Worm (Caenorhabditis elegans) whole organism, L4 larva: ENCODE data around the gene clec-138.

Source experiments
- F10B5.3 ChIP-seq: sonication (generic microtip); optimal IDR thresholded peaks from 2 replicates; lab custom pipeline; 2016; ENCODE audit warnings: mild to moderate bottlenecking, missing genetic modification characterization, missing compliant biosample characterization
- R02D3.7 ChIP-seq: fragments of 150-350 bp; sonication (generic microtip); optimal IDR thresholded peaks from 3 replicates; lab custom pipeline; 2014; ENCODE audit warnings: missing biosample characterization, missing genetic modification characterization
- T20F7.1 ChIP-seq: fragments of 200-800 bp; sonication (Bioruptor generic); optimal IDR thresholded peaks from 2 replicates; lab custom pipeline; 2018; ENCODE audit warnings: mild to moderate bottlenecking, missing genetic modification characterization, missing compliant biosample characterization
- Y105C5A.15 ChIP-seq: fragments of 200-800 bp; sonication (Bioruptor generic); IDR thresholded peaks from 2 replicates; pipeline ENCODE4 v1.3.6; 2022; ENCODE audit warnings: missing genetic modification characterization, missing compliant biosample characterization
- Y75B8A.6 ChIP-seq: fragments of 200-800 bp; sonication (Bioruptor generic); IDR thresholded peaks from 2 replicates; pipeline ENCODE4 v1.3.6; 2022; ENCODE audit warnings: missing genetic modification reagents, missing genetic modification characterization, missing compliant biosample characterization
- ZK546.5 ChIP-seq, 2 experiments: sonication (generic microtip); optimal IDR thresholded peaks; 2 replicates each; lab custom pipeline; 2017; ENCODE audit warnings: missing biosample characterization in 2 of 2, missing genetic modification characterization in 2 of 2
- aha-1 ChIP-seq: fragments of 150-350 bp; peaks from one replicate; lab custom pipeline; 2014; ENCODE audit warnings: missing biosample characterization, missing genetic modification characterization
- aly-2 ChIP-seq: sonication (generic microtip); optimal IDR thresholded peaks from 2 replicates; lab custom pipeline; 2018; ENCODE audit warnings: missing biosample characterization, missing genetic modification characterization
- ama-1 ChIP-seq: fragments of 150-350 bp; optimal IDR thresholded peaks from 2 replicates; lab custom pipeline; 2014; ENCODE audit warnings: inconsistent platforms, mixed read lengths
- arid-1 ChIP-seq: fragments of 200-800 bp; sonication (Bioruptor generic); conservative IDR thresholded peaks from 2 replicates; pipeline ENCODE4 v1.3.6; 2022; ENCODE audit warnings: missing genetic modification reagents, missing genetic modification characterization, missing compliant biosample characterization
- ceh-20 ChIP-seq: fragments of 200-800 bp; sonication (Bioruptor generic); IDR thresholded peaks from 2 replicates; pipeline ENCODE4 v1.3.6; 2022; ENCODE audit warnings: missing genetic modification reagents, missing genetic modification characterization, missing compliant biosample characterization
- ceh-32 ChIP-seq: sonication (generic microtip); optimal IDR thresholded peaks from 2 replicates; lab custom pipeline; 2016; ENCODE audit warnings: mild to moderate bottlenecking, missing genetic modification characterization, missing compliant biosample characterization; ENCODE audit not compliant: poor library complexity
- daf-16 ChIP-seq, 3 experiments: sonication (generic microtip); optimal IDR thresholded peaks; 2 replicates each; lab custom pipeline; 2016 to 2017; ENCODE audit warnings: missing genetic modification characterization in 3 of 3, missing genetic modification reagents in 3 of 3, mild to moderate bottlenecking in 2 of 3, missing compliant biosample characterization in 2 of 3, missing biosample characterization in 1 of 3, moderate library complexity in 1 of 3
- daf-8 ChIP-seq: fragments of 200-800 bp; sonication (Bioruptor generic); IDR thresholded peaks from 2 replicates; pipeline ENCODE4 v1.3.6; 2022; ENCODE audit warnings: missing genetic modification characterization, missing compliant biosample characterization
- dmd-6 ChIP-seq: fragments of 200-800 bp; sonication (Bioruptor generic); IDR thresholded peaks from 2 replicates; pipeline ENCODE4 v1.3.6; 2022; ENCODE audit warnings: missing genetic modification reagents, missing genetic modification characterization, missing compliant biosample characterization
- dmd-8 ChIP-seq: fragments of 200-800 bp; sonication (Bioruptor generic); IDR thresholded peaks from 2 replicates; pipeline ENCODE4 v1.3.6; 2022; ENCODE audit warnings: missing genetic modification characterization, missing compliant biosample characterization
- dve-1 ChIP-seq: sonication (generic microtip); optimal IDR thresholded peaks from 2 replicates; lab custom pipeline; 2017; ENCODE audit warnings: antibody characterized with exemption, mild to moderate bottlenecking, missing genetic modification characterization, missing compliant biosample characterization; ENCODE audit not compliant: insufficient read depth
- egl-43 ChIP-seq: fragments of 200-800 bp; sonication (Bioruptor generic); IDR thresholded peaks from 2 replicates; pipeline ENCODE4 v1.3.6; 2022; ENCODE audit warnings: missing genetic modification reagents, missing genetic modification characterization, missing compliant biosample characterization
- hlh-11 ChIP-seq: fragments of 200-800 bp; sonication (Bioruptor generic); optimal IDR thresholded peaks from 2 replicates; lab custom pipeline; 2018; ENCODE audit warnings: mild to moderate bottlenecking, missing genetic modification characterization, missing compliant biosample characterization
- hlh-30 ChIP-seq: sonication (generic microtip); optimal IDR thresholded peaks from 2 replicates; lab custom pipeline; 2017; ENCODE audit warnings: antibody characterized with exemption, mild to moderate bottlenecking, missing genetic modification characterization, missing compliant biosample characterization; ENCODE audit not compliant: insufficient read depth
- lin-1 ChIP-seq: fragments of 200-800 bp; sonication (Bioruptor generic); IDR thresholded peaks from 2 replicates; pipeline ENCODE4 v1.3.6; 2022; ENCODE audit warnings: missing genetic modification reagents, missing genetic modification characterization, missing compliant biosample characterization
- lin-29 ChIP-seq: fragments of 200-800 bp; sonication (Bioruptor generic); IDR thresholded peaks from 2 replicates; pipeline ENCODE4 v1.3.6; 2022; ENCODE audit warnings: missing genetic modification reagents, missing genetic modification characterization, missing compliant biosample characterization
- lin-39 ChIP-seq: fragments of 150-350 bp; optimal IDR thresholded peaks from 2 replicates; lab custom pipeline; 2014; ENCODE audit warnings: missing biosample characterization, missing genetic modification reagents, missing genetic modification characterization
- mdt-29 ChIP-seq: fragments of 200-800 bp; sonication (Bioruptor generic); IDR thresholded peaks from 2 replicates; pipeline ENCODE4 v1.3.6; 2022; ENCODE audit warnings: missing genetic modification reagents, missing genetic modification characterization, missing compliant biosample characterization
- mxl-2 ChIP-seq: fragments of 200-800 bp; sonication (Bioruptor generic); conservative IDR thresholded peaks from 2 replicates; pipeline ENCODE4 v1.3.6; 2022; ENCODE audit warnings: missing genetic modification reagents, missing genetic modification characterization, missing compliant biosample characterization
- nhr-11 ChIP-seq: fragments of 150-350 bp; optimal IDR thresholded peaks from 2 replicates; lab custom pipeline; 2014; ENCODE audit warnings: missing biosample characterization, missing genetic modification characterization
- nhr-111 ChIP-seq: fragments of 200-800 bp; sonication (Bioruptor generic); optimal IDR thresholded peaks from 2 replicates; lab custom pipeline; 2018; ENCODE audit warnings: mild to moderate bottlenecking, missing genetic modification characterization, missing compliant biosample characterization
- nhr-25 ChIP-seq: sonication (generic microtip); optimal IDR thresholded peaks from 2 replicates; lab custom pipeline; 2017; ENCODE audit warnings: missing genetic modification characterization, mild to moderate bottlenecking, missing compliant biosample characterization, antibody characterized with exemption, moderate library complexity, borderline replicate concordance; ENCODE audit not compliant: insufficient read depth
- nhr-28 ChIP-seq: fragments of 150-350 bp; optimal IDR thresholded peaks from 2 replicates; lab custom pipeline; 2014; ENCODE audit warnings: missing biosample characterization, missing genetic modification characterization
- nhr-41 ChIP-seq: fragments of 200-800 bp; sonication (Bioruptor generic); IDR thresholded peaks from 2 replicates; pipeline ENCODE4 v1.3.6; 2022; ENCODE audit warnings: missing genetic modification reagents, missing genetic modification characterization, missing compliant biosample characterization
- nhr-48 ChIP-seq: sonication (generic microtip); optimal IDR thresholded peaks from 2 replicates; lab custom pipeline; 2016; ENCODE audit warnings: mild to moderate bottlenecking, missing genetic modification characterization, missing compliant biosample characterization
- nhr-6 ChIP-seq: fragments of 150-350 bp; optimal IDR thresholded peaks from 2 replicates; lab custom pipeline; 2014; ENCODE audit warnings: missing biosample characterization, missing genetic modification characterization
- nhr-77 ChIP-seq: fragments of 150-350 bp; optimal IDR thresholded peaks from 2 replicates; lab custom pipeline; 2014; ENCODE audit warnings: missing biosample characterization, missing genetic modification characterization
- pqm-1 ChIP-seq: sonication (generic microtip); optimal IDR thresholded peaks from 2 replicates; lab custom pipeline; 2017; ENCODE audit warnings: missing biosample characterization, missing genetic modification characterization
- rbr-2 ChIP-seq: sonication (generic microtip); optimal IDR thresholded peaks from 2 replicates; lab custom pipeline; 2016; ENCODE audit warnings: missing genotype, missing genetic modification characterization, missing compliant biosample characterization
- sdz-12 ChIP-seq: fragments of 200-800 bp; sonication (Bioruptor generic); optimal IDR thresholded peaks from 2 replicates; lab custom pipeline; 2018; ENCODE audit warnings: mild to moderate bottlenecking, missing genetic modification characterization, missing compliant biosample characterization
- set-16 ChIP-seq: fragments of 200-800 bp; sonication (Bioruptor generic); IDR thresholded peaks from 2 replicates; pipeline ENCODE4 v1.3.6; 2022; ENCODE audit warnings: missing genetic modification reagents, missing genetic modification characterization, missing compliant biosample characterization
- skn-1 ChIP-seq: fragments of 150-350 bp; optimal IDR thresholded peaks from 2 replicates; lab custom pipeline; 2014; ENCODE audit warnings: missing biosample characterization, missing genetic modification characterization
- snpc-1.2 ChIP-seq: fragments of 200-800 bp; sonication (Bioruptor generic); IDR thresholded peaks from 2 replicates; pipeline ENCODE4 v1.3.6; 2022; ENCODE audit warnings: missing genetic modification reagents, missing genetic modification characterization, missing compliant biosample characterization
- snpc-4 ChIP-seq: fragments of 150-350 bp; optimal IDR thresholded peaks from 2 replicates; lab custom pipeline; 2014; ENCODE audit warnings: missing biosample characterization, missing genetic modification characterization
- tra-1 ChIP-seq: fragments of 200-800 bp; sonication (Bioruptor generic); IDR thresholded peaks from 2 replicates; pipeline ENCODE4 v1.3.6; 2022; ENCODE audit warnings: missing genetic modification reagents, missing genetic modification characterization, missing compliant biosample characterization
- unc-39 ChIP-seq: sonication (generic microtip); optimal IDR thresholded peaks from 2 replicates; lab custom pipeline; 2017; ENCODE audit warnings: missing biosample characterization, missing genetic modification characterization
- zfp-2 ChIP-seq: sonication (generic microtip); optimal IDR thresholded peaks from 2 replicates; lab custom pipeline; 2016; ENCODE audit warnings: mild to moderate bottlenecking, missing genetic modification characterization, missing compliant biosample characterization
- zip-11 ChIP-seq: fragments of 200-800 bp; sonication (Bioruptor generic); IDR thresholded peaks from 2 replicates; pipeline ENCODE4 v1.3.6; 2022; ENCODE audit warnings: missing genetic modification characterization, missing compliant biosample characterization
- ztf-11 ChIP-seq: fragments of 150-350 bp; optimal IDR thresholded peaks from 2 replicates; lab custom pipeline; 2014; ENCODE audit warnings: missing biosample characterization, missing genetic modification characterization

Gene clec-138

ce11 chrII:4600818-4601217, 18.8 kb downstream of the clec-138 start:
- no peak for TF ChIP-seq egl-43
- no peak for TF ChIP-seq lin-1 (GFP tag; lab: Robert Waterston, UW)
- no peak for TF ChIP-seq nhr-11 (tag; lab: Kevin White, UChicago)
- no peak for TF ChIP-seq Y105C5A.15 (GFP tag; lab: Robert Waterston, UW)
- TF ChIP-seq dve-1 (tag; lab: Kevin White, UChicago): no peak
- no peak for TF ChIP-seq lin-39

- TF ChIP-seq aha-1 (peak; percentile 86), ama-1 (lab: Kevin White, UChicago) (no peak), nhr-28 (tag; lab: Kevin White, UChicago) (peak; percentile 32), dmd-6 (GFP tag; lab: Robert Waterston, UW) (peak; percentile 16; the same call in 1 of the 2 replicates)
Observed at ce11 chrII:4600276-4600675, 19.3 kb downstream of the clec-138 start.

ce11 chrII:4599838-4600237, 19.8 kb downstream of the clec-138 start:
- TF ChIP-seq tra-1 (GFP tag; lab: Robert Waterston, UW) (no peak), hlh-11 (tag; lab: Kevin White, UChicago) (no peak), pqm-1 (no peak), daf-16 (GFP tag; optimal IDR thresholded peaks at IDR 0.05; lab: Kevin White, UChicago) (no peak), daf-16 (tag; optimal IDR thresholded peaks at IDR 0.05; lab: Kevin White, UChicago) (peak; percentile 92), set-16 (GFP tag; lab: Robert Waterston, UW) (no peak), nhr-6 (tag; lab: Kevin White, UChicago) (no peak), snpc-4 (tag; lab: Kevin White, UChicago) (no peak), nhr-28 (tag; lab: Kevin White, UChicago) (no peak)

DNA sequence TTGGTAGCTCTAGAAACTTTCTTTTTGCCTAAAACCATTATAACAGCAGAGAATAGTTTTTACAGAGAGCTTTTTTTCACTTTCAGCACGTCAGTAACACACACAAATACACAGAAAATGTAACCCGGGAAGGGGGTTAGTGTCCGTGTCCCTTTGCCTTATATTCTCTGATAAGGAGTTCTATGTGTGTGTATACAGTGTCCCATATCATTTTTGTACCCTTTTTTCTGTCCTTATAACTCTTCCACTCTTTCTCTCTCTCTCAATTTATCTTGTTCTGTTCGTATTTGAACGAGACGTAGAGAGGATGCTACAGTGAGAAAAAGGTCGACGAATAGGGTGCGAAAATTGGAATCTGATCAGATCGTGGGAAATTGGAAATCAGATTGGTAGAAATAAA, 20.8 kb downstream of the clec-138 start:
- no peak for TF ChIP-seq mxl-2 (GFP tag; lab: Robert Waterston, UW)
- no peak for TF ChIP-seq F10B5.3 (tag; lab: Kevin White, UChicago)
- no peak for TF ChIP-seq nhr-6 (tag; lab: Kevin White, UChicago)
- TF ChIP-seq daf-8: no peak
- no peak for TF ChIP-seq unc-39 (tag; lab: Kevin White, UChicago)
- TF ChIP-seq mdt-29: no peak
- no peak for TF ChIP-seq ceh-32 (tag; lab: Kevin White, UChicago)
- TF ChIP-seq dmd-8: no peak
- no peak for TF ChIP-seq ztf-11 (tag; lab: Kevin White, UChicago)
- TF ChIP-seq nhr-41 (GFP tag; lab: Robert Waterston, UW): peak; percentile 50; the same call in 1 of the 2 replicates
- TF ChIP-seq dve-1 (tag; lab: Kevin White, UChicago): peak; percentile 30
- TF ChIP-seq ama-1 (lab: Kevin White, UChicago): no peak
- no peak for TF ChIP-seq rbr-2
- TF ChIP-seq nhr-25 (tag; lab: Kevin White, UChicago): no peak
- 0 out of 2 replicates have a peak, but pooled peaks have one; percentile 10 for TF ChIP-seq lin-1 (GFP tag; lab: Robert Waterston, UW)
- TF ChIP-seq nhr-48 (tag; lab: Kevin White, UChicago): no peak
- TF ChIP-seq zfp-2 (tag; lab: Kevin White, UChicago): no peak
- TF ChIP-seq sdz-12 (GFP tag; lab: Kevin White, UChicago): no peak
- peak; percentile 54 for TF ChIP-seq hlh-11 (tag; lab: Kevin White, UChicago)
- no peak for TF ChIP-seq ZK546.5 (tag; optimal IDR thresholded peaks at IDR 0.05; lab: Kevin White, UChicago)
- TF ChIP-seq skn-1 (tag; lab: Kevin White, UChicago): no peak
- no peak for TF ChIP-seq T20F7.1 (GFP tag; lab: Kevin White, UChicago)
- TF ChIP-seq R02D3.7 (tag; lab: Kevin White, UChicago): no peak
- no peak for TF ChIP-seq snpc-1.2 (GFP tag; lab: Robert Waterston, UW)
- TF ChIP-seq nhr-111 (GFP tag; lab: Kevin White, UChicago): no peak
- TF ChIP-seq zip-11 (GFP tag; lab: Robert Waterston, UW): no peak
- no peak for TF ChIP-seq hlh-30 (tag; lab: Kevin White, UChicago)
- TF ChIP-seq lin-29: no peak
- no peak for TF ChIP-seq Y75B8A.6 (GFP tag; lab: Robert Waterston, UW)
- TF ChIP-seq dmd-6 (GFP tag; lab: Robert Waterston, UW): peak; percentile 61
- no peak for TF ChIP-seq nhr-77 (tag; lab: Kevin White, UChicago)
- TF ChIP-seq ceh-20 (GFP tag; lab: Robert Waterston, UW): no peak
- no peak for TF ChIP-seq tra-1 (GFP tag; lab: Robert Waterston, UW)
- TF ChIP-seq arid-1: no peak
- TF ChIP-seq aly-2 (tag; lab: Kevin White, UChicago): no peak
